Fruit fly (Drosophila melanogaster): ENCODE measurements around the gene CG3842.
A peak's percentile ranks its signal among the peaks of the same experiment; 100 is the strongest.

Gene CG3842

DNA sequence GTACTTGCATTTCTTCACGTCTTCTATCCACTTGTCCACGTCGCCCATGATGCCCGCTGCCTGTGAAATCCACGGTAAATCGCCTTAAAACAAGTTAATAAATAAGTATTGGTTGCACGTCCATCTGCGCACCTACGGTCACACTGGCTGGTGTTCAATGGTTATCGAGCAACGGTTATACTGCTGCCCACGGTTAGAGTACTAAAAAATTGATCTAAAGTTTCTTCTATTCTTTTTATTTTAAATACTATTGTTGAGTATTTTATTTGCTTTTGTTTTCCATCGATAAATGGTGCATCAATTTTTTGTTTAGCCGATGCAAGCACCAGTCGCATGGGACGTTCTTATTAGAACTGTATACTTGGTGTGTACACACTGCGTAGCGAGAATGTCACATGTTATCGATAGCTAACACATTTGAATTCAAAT lies 35.2 kb downstream of the CG3842 start, which contains the start of gene PpV (continued):
- TF ChIP-seq CG10654 (GFP tag; optimal IDR thresholded peaks at IDR 0.05) (no peak), CG11695 (GFP tag; IDR thresholded peaks at IDR 0.05) (no peak), HmgZ (tag; optimal IDR thresholded peaks at IDR 0.05) (peak; percentile 50), Pdp1 (GFP tag; optimal IDR thresholded peaks at IDR 0.05) (peak in 1 of 2 experiments; percentile 22), Dll (GFP tag; IDR thresholded peaks at IDR 0.05; ENCODE audit: partially characterized antibody) (peak; percentile 70; the same call in 2 of the 4 replicates), D19B (GFP tag; optimal IDR thresholded peaks at IDR 0.05) (no peak), Sin3A (optimal IDR thresholded peaks at IDR 0.05) (peak; percentile 70), trh (GFP tag; optimal IDR thresholded peaks at IDR 0.05) (no peak), slbo (GFP tag; IDR thresholded peaks at IDR 0.05) (no peak), cwo (GFP tag; optimal IDR thresholded peaks at IDR 0.05) (no peak), CG6683 (GFP tag; optimal IDR thresholded peaks at IDR 0.05) (no peak), so (GFP tag; IDR thresholded peaks at IDR 0.05) (no peak), CG8089 (GFP tag; optimal IDR thresholded peaks at IDR 0.05) (no peak), crol (GFP tag; IDR thresholded peaks at IDR 0.05) (no peak), CG8478 (optimal IDR thresholded peaks at IDR 0.05) (no peak), klu (GFP tag; IDR thresholded peaks at IDR 0.05) (no peak), CG6272 (GFP tag; IDR thresholded peaks at IDR 0.05) (no peak), ase (GFP tag; IDR thresholded peaks at IDR 0.05) (no peak), CG2129 (GFP tag; IDR thresholded peaks at IDR 0.05; ENCODE audit: partially characterized antibody) (no peak), CG16815 (GFP tag; optimal IDR thresholded peaks at IDR 0.05) (no peak), Mes4 (GFP tag; optimal IDR thresholded peaks at IDR 0.05) (no peak), vvl (GFP tag; IDR thresholded peaks at IDR 0.05) (no peak), Gsc (GFP tag; IDR thresholded peaks at IDR 0.05) (no peak), CG1832 (GFP tag; optimal IDR thresholded peaks at IDR 0.05) (no peak), tll (GFP tag; optimal IDR thresholded peaks at IDR 0.05) (no peak), CG5180 (GFP tag; optimal IDR thresholded peaks at IDR 0.05) (no peak), CG17612 (GFP tag; IDR thresholded peaks at IDR 0.05) (no peak), psq (GFP tag; optimal IDR thresholded peaks at IDR 0.05) (no peak), CG42726 (GFP tag; IDR thresholded peaks at IDR 0.05; ENCODE audit: partially characterized antibody) (no peak), CG12391 (tag; optimal IDR thresholded peaks at IDR 0.05) (peak; percentile 5), ewg (GFP tag; optimal IDR thresholded peaks at IDR 0.05) (no peak), rib (GFP tag; IDR thresholded peaks at IDR 0.05) (no peak), Hand (GFP tag; optimal IDR thresholded peaks at IDR 0.05) (no peak), BEAF-32 (GFP tag; optimal IDR thresholded peaks at IDR 0.05) (peak; percentile 74), aop (GFP tag; IDR thresholded peaks at IDR 0.05) (no peak), vnd (GFP tag; IDR thresholded peaks at IDR 0.05; ENCODE audit: partially characterized antibody) (no peak), yki (optimal IDR thresholded peaks at IDR 0.05) (no peak), pfk (GFP tag; optimal IDR thresholded peaks at IDR 0.05) (no peak), NfI (GFP tag; optimal IDR thresholded peaks at IDR 0.05) (no peak), Lim3 (GFP tag; IDR thresholded peaks at IDR 0.05) (no peak), otp (GFP tag; IDR thresholded peaks at IDR 0.05) (peak; percentile 56; the same call in 1 of the 3 replicates), CG1529 (GFP tag; optimal IDR thresholded peaks at IDR 0.05) (no peak), CG10431 (GFP tag; optimal IDR thresholded peaks at IDR 0.05) (no peak), CG3065 (GFP tag; optimal IDR thresholded peaks at IDR 0.05) (no peak), fd3F (GFP tag; optimal IDR thresholded peaks at IDR 0.05) (no peak), CG32767 (GFP tag; IDR thresholded peaks at IDR 0.05) (no peak), chinmo (GFP tag; IDR thresholded peaks at IDR 0.05; ENCODE audit: partially characterized antibody) (no peak), MESR4 (GFP tag; optimal IDR thresholded peaks at IDR 0.05) (peak; percentile 72), sob (GFP tag; IDR thresholded peaks at IDR 0.05) (no peak), CG10543 (GFP tag; optimal IDR thresholded peaks at IDR 0.05) (no peak), CG4360 (GFP tag; IDR thresholded peaks at IDR 0.05) (0 out of 2 replicates have a peak, but pooled peaks have one; percentile 9), Max (GFP tag; optimal IDR thresholded peaks at IDR 0.05) (peak; percentile 38)

Measured in whole organism, embryonic.